Worm (Caenorhabditis elegans): ENCODE data around the gene cki-2.

cki-2 gene

ce11 chrII:7855619-7856018 lies 39.3 kb downstream of the cki-2 start, which contains the start of gene mdmh-35:
Gene mdmh-35, minus strand, starts transcription at chrII:7855719.
- TF ChIP-seq ceh-16 (tag; optimal IDR thresholded peaks at IDR 0.05), result no peak
- TF ChIP-seq nhr-21 (tag; optimal IDR thresholded peaks at IDR 0.05), result no peak
- no peak for TF ChIP-seq ztf-1 (GFP tag; conservative IDR thresholded peaks at IDR 0.05)
- no peak for TF ChIP-seq nhr-237 (tag; optimal IDR thresholded peaks at IDR 0.05)
- no peak for TF ChIP-seq unc-62 (GFP tag; optimal IDR thresholded peaks at IDR 0.05)
- no peak for TF ChIP-seq fos-1 (tag; optimal IDR thresholded peaks at IDR 0.05)
- no peak for TF ChIP-seq crh-2 (tag; optimal IDR thresholded peaks at IDR 0.05)

- TF ChIP-seq nhr-129 (tag; optimal IDR thresholded peaks at IDR 0.05) (peak; percentile 47), fos-1 (tag; optimal IDR thresholded peaks at IDR 0.05) (peak; percentile 2), ZK546.5 (tag; optimal IDR thresholded peaks at IDR 0.05) (no peak), mbf-1 (tag; optimal IDR thresholded peaks at IDR 0.05) (no peak), nhr-23 (tag; optimal IDR thresholded peaks at IDR 0.05) (no peak), sma-3 (GFP tag; optimal IDR thresholded peaks at IDR 0.05) (peak; percentile 39), zag-1 (tag; optimal IDR thresholded peaks at IDR 0.05) (no peak), sma-9 (GFP tag; optimal IDR thresholded peaks at IDR 0.05) (peak; percentile 21), sma-9 (tag; optimal IDR thresholded peaks at IDR 0.05) (no peak), mdl-1 (tag; optimal IDR thresholded peaks at IDR 0.05) (no peak), crh-2 (tag; optimal IDR thresholded peaks at IDR 0.05) (peak; percentile 44), peb-1 (tag; optimal IDR thresholded peaks at IDR 0.05) (no peak), nhr-25 (tag; optimal IDR thresholded peaks at IDR 0.05) (peak; percentile 2), nhr-12 (tag; optimal IDR thresholded peaks at IDR 0.05) (no peak), F13H6.1 (tag; optimal IDR thresholded peaks at IDR 0.05) (peak; percentile 4), nhr-237 (tag; optimal IDR thresholded peaks at IDR 0.05) (no peak), unc-55 (GFP tag; optimal IDR thresholded peaks at IDR 0.05) (peak; percentile 73), C34F6.9 (tag; optimal IDR thresholded peaks at IDR 0.05) (peak; percentile 63), lsy-2 (tag; optimal IDR thresholded peaks at IDR 0.05) (peak in 1 of 2 experiments; percentile 69), Y55F3AM.14 (GFP tag; optimal IDR thresholded peaks at IDR 0.05) (no peak)
Observed at ce11 chrII:7857485-7858010, 41.2 kb downstream of the cki-2 start, which contains the start of the genes cec-3 and T09A5.15. Gene cec-3, minus strand, starts transcription at chrII:7857600. Gene T09A5.15, plus strand, starts transcription at chrII:7857960.

- TF ChIP-seq unc-39 (tag; optimal IDR thresholded peaks at IDR 0.05) (no peak), ama-1 (optimal IDR thresholded peaks at IDR 0.05) (no peak), lin-13 (GFP tag; optimal IDR thresholded peaks at IDR 0.05) (no peak), aly-2 (tag; optimal IDR thresholded peaks at IDR 0.05) (no peak), dmd-4 (tag; optimal IDR thresholded peaks at IDR 0.05) (no peak), nhr-25 (tag; optimal IDR thresholded peaks at IDR 0.05) (no peak), F13H6.1 (tag; optimal IDR thresholded peaks at IDR 0.05) (no peak)
Observed at ce11 chrII:7858101-7858500, 41.8 kb downstream of the cki-2 start, which contains the start of gene sds-22. Gene sds-22, plus strand, starts transcription at chrII:7858401.

ce11 chrII:7860221-7860928 lies 44.1 kb downstream of the cki-2 start, which contains the start of gene lin-5:
Gene lin-5, plus strand, starts transcription at chrII:7860574.
- TF ChIP-seq nhr-21 (tag; optimal IDR thresholded peaks at IDR 0.05) (no peak), ceh-82 (tag; optimal IDR thresholded peaks at IDR 0.05) (no peak), alr-1 (tag; optimal IDR thresholded peaks at IDR 0.05) (no peak), crh-2 (tag; optimal IDR thresholded peaks at IDR 0.05) (peak; percentile 69), nhr-11 (tag; optimal IDR thresholded peaks at IDR 0.05) (no peak), lsy-2 (tag; optimal IDR thresholded peaks at IDR 0.05) (peak in 1 of 2 experiments; percentile 79), mbf-1 (tag; optimal IDR thresholded peaks at IDR 0.05) (no peak), nhr-237 (tag; optimal IDR thresholded peaks at IDR 0.05) (no peak), snpc-4 (tag; optimal IDR thresholded peaks at IDR 0.05) (no peak), lin-13 (GFP tag; optimal IDR thresholded peaks at IDR 0.05) (peak; percentile 58), ceh-16 (tag; optimal IDR thresholded peaks at IDR 0.05) (no peak), nhr-10 (tag; optimal IDR thresholded peaks at IDR 0.05) (no peak), Y55F3AM.14 (GFP tag; optimal IDR thresholded peaks at IDR 0.05) (no peak), nhr-25 (tag; optimal IDR thresholded peaks at IDR 0.05) (no peak), gmeb-1 (tag; optimal IDR thresholded peaks at IDR 0.05) (peak; percentile 71), fos-1 (tag; optimal IDR thresholded peaks at IDR 0.05) (peak; percentile 16), C34F6.9 (tag; optimal IDR thresholded peaks at IDR 0.05) (peak; percentile 82), nhr-6 (tag; optimal IDR thresholded peaks at IDR 0.05) (no peak), sma-3 (GFP tag; optimal IDR thresholded peaks at IDR 0.05) (no peak), R02D3.7 (tag; optimal IDR thresholded peaks at IDR 0.05) (no peak), unc-55 (GFP tag; optimal IDR thresholded peaks at IDR 0.05) (peak; percentile 89), ztf-11 (tag; optimal IDR thresholded peaks at IDR 0.05) (no peak), nhr-129 (tag; optimal IDR thresholded peaks at IDR 0.05) (peak; percentile 74), F13H6.1 (tag; optimal IDR thresholded peaks at IDR 0.05) (no peak), lin-11 (tag; optimal IDR thresholded peaks at IDR 0.05) (no peak), elt-3 (tag; optimal IDR thresholded peaks at IDR 0.05) (no peak), sem-4 (tag; optimal IDR thresholded peaks at IDR 0.05) (peak; percentile 4), sma-9 (GFP tag; optimal IDR thresholded peaks at IDR 0.05) (peak; percentile 41), sma-9 (tag; optimal IDR thresholded peaks at IDR 0.05) (no peak), egl-27 (tag; optimal IDR thresholded peaks at IDR 0.05) (no peak), ZK546.5 (tag; optimal IDR thresholded peaks at IDR 0.05) (no peak), elt-1 (tag; optimal IDR thresholded peaks at IDR 0.05) (no peak), dmd-4 (tag; optimal IDR thresholded peaks at IDR 0.05) (no peak), nhr-77 (tag; optimal IDR thresholded peaks at IDR 0.05) (no peak)
